Worm (Caenorhabditis elegans) whole organism, L4 larva: Measurements from ENCODE around the gene acr-7.

Experiments
- Y48G9A.11 ChIP-seq: fragments of 200-800 bp; sonication (Bioruptor generic); IDR thresholded peaks from 2 replicates; pipeline ENCODE4 v1.3.6; 2022; ENCODE audit warnings: missing genetic modification reagents, missing genetic modification characterization, missing compliant biosample characterization
- daf-19 ChIP-seq: fragments of 200-800 bp; sonication (Bioruptor generic); conservative IDR thresholded peaks from 2 replicates; pipeline ENCODE4 v1.3.6; 2022; ENCODE audit warnings: missing genetic modification characterization, missing compliant biosample characterization
- hlh-30 ChIP-seq: sonication (generic microtip); optimal IDR thresholded peaks from 2 replicates; lab custom pipeline; 2017; ENCODE audit warnings: antibody characterized with exemption, mild to moderate bottlenecking, missing genetic modification characterization, missing compliant biosample characterization; ENCODE audit not compliant: insufficient read depth
- lin-13 ChIP-seq: fragments of 150-350 bp; optimal IDR thresholded peaks from 2 replicates; lab custom pipeline; 2014; ENCODE audit warnings: missing biosample characterization, missing genetic modification reagents, missing genetic modification characterization
- lin-39 ChIP-seq: fragments of 150-350 bp; optimal IDR thresholded peaks from 2 replicates; lab custom pipeline; 2014; ENCODE audit warnings: missing biosample characterization, missing genetic modification reagents, missing genetic modification characterization
- mdt-29 ChIP-seq: fragments of 200-800 bp; sonication (Bioruptor generic); IDR thresholded peaks from 2 replicates; pipeline ENCODE4 v1.3.6; 2022; ENCODE audit warnings: missing genetic modification reagents, missing genetic modification characterization, missing compliant biosample characterization
- nhr-237 ChIP-seq: sonication (generic microtip); optimal IDR thresholded peaks from 2 replicates; lab custom pipeline; 2017; ENCODE audit warnings: missing biosample characterization, missing genetic modification characterization
- nhr-76 ChIP-seq: fragments of 150-350 bp; optimal IDR thresholded peaks from 2 replicates; lab custom pipeline; 2014; ENCODE audit warnings: missing biosample characterization, missing genetic modification characterization
- rbr-2 ChIP-seq: sonication (generic microtip); optimal IDR thresholded peaks from 2 replicates; lab custom pipeline; 2016; ENCODE audit warnings: missing genotype, missing genetic modification characterization, missing compliant biosample characterization
- snpc-1.2 ChIP-seq: fragments of 200-800 bp; sonication (Bioruptor generic); IDR thresholded peaks from 2 replicates; pipeline ENCODE4 v1.3.6; 2022; ENCODE audit warnings: missing genetic modification reagents, missing genetic modification characterization, missing compliant biosample characterization
- tag-97 ChIP-seq: fragments of 200-800 bp; sonication (Bioruptor generic); IDR thresholded peaks from 2 replicates; pipeline ENCODE4 v1.3.6; 2022; ENCODE audit warnings: missing genetic modification characterization, missing compliant biosample characterization
- unc-62 ChIP-seq, 3 experiments: fragments of 150-350 bp in 1 of 3; sonication (generic microtip); optimal IDR thresholded peaks in 2 of 3; peaks in 1 of 3; 1 replicate in 1 of 3; 2 replicates in 2 of 3; lab custom pipeline; 2014 to 2017; ENCODE audit warnings: missing biosample characterization in 3 of 3, missing genetic modification characterization in 3 of 3, missing genetic modification reagents in 3 of 3, missing genotype in 1 of 3
- zag-1 ChIP-seq: fragments of 150-350 bp; optimal IDR thresholded peaks from 2 replicates; lab custom pipeline; 2014; ENCODE audit warnings: missing biosample characterization, missing genetic modification characterization

- TF ChIP-seq mdt-29 (GFP tag; lab: Robert Waterston, UW) (no peak), hlh-30 (no peak), snpc-1.2 (GFP tag; lab: Robert Waterston, UW) (no peak), unc-62 (GFP tag; optimal IDR thresholded peaks at IDR 0.05 in 1 of 2; lab: Kevin White, UChicago) (no peak), unc-62 (tag; optimal IDR thresholded peaks at IDR 0.05; lab: Kevin White, UChicago) (no peak), lin-13 (GFP tag; lab: Kevin White, UChicago) (no peak), daf-19 (GFP tag; lab: Robert Waterston, UW) (no peak), tag-97 (GFP tag; lab: Robert Waterston, UW) (no peak), rbr-2 (tag; lab: Kevin White, UChicago) (no peak), lin-39 (tag; lab: Kevin White, UChicago) (no peak), nhr-237 (tag; lab: Kevin White, UChicago) (no peak), zag-1 (tag; lab: Kevin White, UChicago) (no peak), Y48G9A.11 (no peak), nhr-76 (tag; lab: Kevin White, UChicago) (no peak)
These were observed 20.5 kb upstream of the acr-7 start, which contains the start of gene ztf-17 for ce11 chrII:7870062-7870461.
